Fruit fly (Drosophila melanogaster): ENCODE results near the gene ems.

DNA sequence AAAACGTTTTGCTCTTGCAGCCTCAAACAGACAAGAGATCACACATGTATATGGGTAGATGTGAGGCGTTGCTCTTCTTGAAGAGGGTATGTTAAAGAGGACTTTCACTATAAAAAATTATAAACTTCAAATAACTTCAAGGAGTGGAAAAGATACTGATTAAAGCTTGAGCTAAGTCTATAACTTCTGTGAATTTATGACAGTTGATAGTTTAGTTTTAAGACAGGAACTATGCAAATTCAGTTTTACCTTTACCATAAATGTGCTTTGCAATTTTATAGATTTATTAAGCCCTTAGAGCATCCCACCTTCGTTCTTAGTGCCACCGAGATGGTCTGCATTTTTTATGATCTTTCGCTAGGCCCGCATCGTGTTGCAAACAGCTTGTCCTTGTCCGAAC lies 14.9 kb downstream of the ems start:
- TF ChIP-seq insv (optimal IDR thresholded peaks at IDR 0.05) (no peak), ttk (optimal IDR thresholded peaks at IDR 0.05) (no peak), psq (optimal IDR thresholded peaks at IDR 0.05) (no peak), Myc (optimal IDR thresholded peaks at IDR 0.05) (no peak), Sin3A (optimal IDR thresholded peaks at IDR 0.05) (no peak)

All from Kc167 (cell line).